Fruit fly (Drosophila melanogaster) whole organism, embryonic: Measurements from ENCODE around the gene RPA3.
A peak's percentile ranks its signal among the peaks of the same experiment; 100 is the strongest.

ENCODE experiments used
- Abd-B ChIP-seq: fragments of 200-800 bp; sonication (Bioruptor generic); optimal IDR thresholded peaks from 2 replicates; lab custom pipeline; 2018; ENCODE audit warnings: missing biosample characterization, mild to moderate bottlenecking, missing genetic modification characterization, moderate library complexity
- Bdp1 ChIP-seq: fragments of 200-800 bp; sonication (Bioruptor generic); optimal IDR thresholded peaks from 3 replicates; lab custom pipeline; 2016; ENCODE audit warnings: missing biosample characterization, missing genetic modification characterization
- CG10366 ChIP-seq: fragments of 200-800 bp; sonication (Bioruptor generic); IDR thresholded peaks from 2 replicates; pipeline ENCODE4 v1.3.6; 2022; ENCODE audit warnings: missing biosample characterization, missing genetic modification characterization
- CG10543 ChIP-seq: fragments of 200-800 bp; sonication (Bioruptor generic); optimal IDR thresholded peaks from 3 replicates; lab custom pipeline; 2017; ENCODE audit warnings: missing biosample characterization, mild to moderate bottlenecking, missing genetic modification characterization, moderate library complexity
- CG11456 ChIP-seq: fragments of 200-800 bp; sonication (Bioruptor generic); IDR thresholded peaks from 3 replicates; pipeline ENCODE4 v1.3.6; 2022; ENCODE audit warnings: missing biosample characterization, missing genetic modification characterization
- CG14014 ChIP-seq: fragments of 200-800 bp; sonication (Bioruptor generic); IDR thresholded peaks from 2 replicates; pipeline ENCODE4 v1.3.6; 2022; ENCODE audit warnings: missing biosample characterization, missing genetic modification characterization
- CG14965 ChIP-seq: fragments of 200-800 bp; sonication (Bioruptor generic); optimal IDR thresholded peaks from 2 replicates; lab custom pipeline; 2016; ENCODE audit warnings: missing biosample characterization, missing genetic modification characterization, borderline replicate concordance
- CG17361 ChIP-seq: fragments of 200-800 bp; sonication (Bioruptor generic); IDR thresholded peaks from 3 replicates; pipeline ENCODE4 v1.3.6; 2022; ENCODE audit warnings: missing biosample characterization, missing genetic modification characterization
- CG18262 ChIP-seq: fragments of 200-800 bp; optimal IDR thresholded peaks from 3 replicates; lab custom pipeline; 2019; ENCODE audit warnings: missing biosample characterization, mild to moderate bottlenecking, missing genetic modification characterization, moderate library complexity
- CG1832 ChIP-seq: fragments of 200-800 bp; sonication (Bioruptor generic); optimal IDR thresholded peaks from 2 replicates; lab custom pipeline; 2017; ENCODE audit warnings: missing biosample characterization, mild to moderate bottlenecking, missing genetic modification characterization, inconsistent platforms
- CG3065 ChIP-seq: fragments of 200-800 bp; sonication (Bioruptor generic); optimal IDR thresholded peaks from 2 replicates; lab custom pipeline; 2016; ENCODE audit warnings: missing biosample characterization, missing genetic modification characterization
- CG42726 ChIP-seq: fragments of 200-800 bp; sonication (Bioruptor generic); IDR thresholded peaks from 2 replicates; pipeline ENCODE4 v1.3.6; 2022; ENCODE audit warnings: missing biosample characterization, missing genetic modification characterization; ENCODE audit not compliant: partially characterized antibody
- CG7372 ChIP-seq: fragments of 200-800 bp; sonication (Bioruptor generic); IDR thresholded peaks from 2 replicates; pipeline ENCODE4 v1.3.6; 2022; ENCODE audit warnings: missing biosample characterization, missing genetic modification characterization
- CG8281 ChIP-seq: fragments of 200-800 bp; sonication (Bioruptor generic); optimal IDR thresholded peaks from 2 replicates; lab custom pipeline; 2018; ENCODE audit warnings: missing biosample characterization, mild to moderate bottlenecking, missing genetic modification characterization, moderate library complexity
- CG8765 ChIP-seq: fragments of 200-800 bp; sonication (Bioruptor generic); IDR thresholded peaks from 2 replicates; pipeline ENCODE4 v1.3.6; 2022; ENCODE audit warnings: missing biosample characterization, missing genetic modification characterization
- Dad ChIP-seq: fragments of 200-800 bp; sonication (Bioruptor generic); optimal IDR thresholded peaks from 3 replicates; lab custom pipeline; 2016; ENCODE audit warnings: missing biosample characterization, missing genetic modification characterization
- Doc2 ChIP-seq: fragments of 200-800 bp; sonication (Bioruptor generic); IDR thresholded peaks from 2 replicates; pipeline ENCODE4 v1.3.6; 2022; ENCODE audit warnings: missing biosample characterization, missing genetic modification characterization
- Ets65A ChIP-seq: fragments of 200-800 bp; sonication (Bioruptor generic); peaks from one replicate; lab custom pipeline; 2016; ENCODE audit warnings: missing biosample characterization, missing genetic modification characterization
- Gug ChIP-seq: fragments of 200-800 bp; sonication (Bioruptor generic); IDR thresholded peaks from 4 replicates; pipeline ENCODE4 v1.3.6; 2022; ENCODE audit warnings: missing biosample characterization, missing genetic modification characterization
- Hsf ChIP-seq: fragments of 200-800 bp; sonication (Bioruptor generic); optimal IDR thresholded peaks from 3 replicates; lab custom pipeline; 2016; ENCODE audit warnings: missing biosample characterization, missing genetic modification characterization
- Lpt ChIP-seq: fragments of >200 bp; optimal IDR thresholded peaks from 2 replicates; lab custom pipeline; 2018; ENCODE audit warnings: missing biosample characterization, missing genetic modification characterization
- Med ChIP-seq: fragments of 200-800 bp; sonication (Bioruptor generic); peaks from one replicate; lab custom pipeline; 2016; ENCODE audit warnings: missing biosample characterization, missing genetic modification characterization, mild to moderate bottlenecking, inconsistent platforms, moderate library complexity
- Pdp1 ChIP-seq, 2 experiments: fragments of 200-800 bp; sonication (Bioruptor generic); optimal IDR thresholded peaks; 3 replicates each; lab custom pipeline; 2016; ENCODE audit warnings: missing biosample characterization in 2 of 2, missing genetic modification characterization in 2 of 2, mild to moderate bottlenecking in 1 of 2, moderate library complexity in 1 of 2
- Sox100B ChIP-seq: fragments of 200-800 bp; sonication (Bioruptor generic); optimal IDR thresholded peaks from 3 replicates; lab custom pipeline; 2018; ENCODE audit warnings: missing biosample characterization, mild to moderate bottlenecking, missing genetic modification characterization
- chinmo ChIP-seq: fragments of 200-800 bp; sonication (Bioruptor generic); IDR thresholded peaks from 4 replicates; pipeline ENCODE4 v1.3.6; 2022; ENCODE audit warnings: missing biosample characterization, missing genetic modification characterization; ENCODE audit not compliant: partially characterized antibody
- corto ChIP-seq: fragments of 200-800 bp; sonication (Bioruptor generic); optimal IDR thresholded peaks from 2 replicates; lab custom pipeline; 2016; ENCODE audit warnings: missing biosample characterization, mild to moderate bottlenecking, missing genetic modification characterization, moderate library complexity
- cwo ChIP-seq: fragments of 200-800 bp; sonication (Bioruptor generic); optimal IDR thresholded peaks from 3 replicates; lab custom pipeline; 2017; ENCODE audit warnings: missing biosample characterization, missing genetic modification characterization, mild to moderate bottlenecking, moderate library complexity, missing genetic modification reagents
- dati ChIP-seq: fragments of 200-800 bp; sonication (Bioruptor generic); IDR thresholded peaks from 2 replicates; pipeline ENCODE4 v1.3.6; 2022; ENCODE audit warnings: missing biosample characterization, missing genetic modification characterization
- dm ChIP-seq: fragments of 200-800 bp; sonication (Bioruptor generic); optimal IDR thresholded peaks from 3 replicates; lab custom pipeline; 2016; ENCODE audit warnings: missing biosample characterization, missing genetic modification characterization
- dpn ChIP-seq, 2 experiments: fragments of 200-800 bp; sonication (Bioruptor generic); optimal IDR thresholded peaks; 3 replicates each; lab custom pipeline; 2016; ENCODE audit warnings: missing biosample characterization in 2 of 2, missing genetic modification characterization in 2 of 2
- esg ChIP-seq: fragments of 200-800 bp; sonication (Bioruptor generic); conservative IDR thresholded peaks from 2 replicates; pipeline ENCODE4 v1.3.6; 2022; ENCODE audit warnings: missing biosample characterization, missing genetic modification characterization
- exex ChIP-seq: fragments of 200-800 bp; sonication (Bioruptor generic); optimal IDR thresholded peaks from 4 replicates; lab custom pipeline; 2018; ENCODE audit warnings: missing biosample characterization, mild to moderate bottlenecking, missing genetic modification characterization, moderate library complexity
- gsb-n ChIP-seq: fragments of 200-800 bp; sonication (Bioruptor generic); optimal IDR thresholded peaks from 3 replicates; lab custom pipeline; 2018; ENCODE audit warnings: missing biosample characterization, mild to moderate bottlenecking, missing genetic modification characterization
- insv ChIP-seq, 2 experiments: fragments of 200-800 bp; sonication (Bioruptor generic); optimal IDR thresholded peaks; 3 replicates each; lab custom pipeline; 2016 to 2018; ENCODE audit warnings: missing biosample characterization in 2 of 2, missing genetic modification characterization in 2 of 2
- jing ChIP-seq: fragments of 200-800 bp; sonication (Bioruptor generic); optimal IDR thresholded peaks from 2 replicates; lab custom pipeline; 2018; ENCODE audit warnings: missing biosample characterization, mild to moderate bottlenecking, missing genetic modification characterization
- nerfin-2 ChIP-seq: fragments of 200-800 bp; sonication (Bioruptor generic); IDR thresholded peaks from 2 replicates; pipeline ENCODE4 v1.3.6; 2022; ENCODE audit warnings: missing biosample characterization, missing genetic modification characterization; ENCODE audit not compliant: partially characterized antibody
- ro ChIP-seq: fragments of 200-800 bp; sonication (Bioruptor generic); IDR thresholded peaks from 2 replicates; pipeline ENCODE4 v1.3.6; 2022; ENCODE audit warnings: missing biosample characterization, missing genetic modification characterization
- row ChIP-seq: fragments of 200-800 bp; sonication (Bioruptor generic); IDR thresholded peaks from 3 replicates; pipeline ENCODE4 v1.3.6; 2022; ENCODE audit warnings: missing biosample characterization, missing genetic modification characterization
- sens ChIP-seq: fragments of 200-800 bp; sonication (Bioruptor generic); peaks from one replicate; lab custom pipeline; 2016; ENCODE audit warnings: missing biosample characterization, missing genetic modification characterization
- sna ChIP-seq: fragments of 200-800 bp; sonication (Bioruptor generic); IDR thresholded peaks from 2 replicates; pipeline ENCODE4 v1.3.6; 2022; ENCODE audit warnings: missing biosample characterization, missing genetic modification characterization; ENCODE audit not compliant: partially characterized antibody
- sob ChIP-seq: fragments of 200-800 bp; sonication (Bioruptor generic); IDR thresholded peaks from 2 replicates; pipeline ENCODE4 v1.3.6; 2022; ENCODE audit warnings: missing biosample characterization, missing genetic modification characterization
- vfl ChIP-seq: fragments of 200-800 bp; sonication (Bioruptor generic); optimal IDR thresholded peaks from 2 replicates; lab custom pipeline; 2016; ENCODE audit warnings: missing biosample characterization, missing genetic modification characterization

Gene RPA3

DNA sequence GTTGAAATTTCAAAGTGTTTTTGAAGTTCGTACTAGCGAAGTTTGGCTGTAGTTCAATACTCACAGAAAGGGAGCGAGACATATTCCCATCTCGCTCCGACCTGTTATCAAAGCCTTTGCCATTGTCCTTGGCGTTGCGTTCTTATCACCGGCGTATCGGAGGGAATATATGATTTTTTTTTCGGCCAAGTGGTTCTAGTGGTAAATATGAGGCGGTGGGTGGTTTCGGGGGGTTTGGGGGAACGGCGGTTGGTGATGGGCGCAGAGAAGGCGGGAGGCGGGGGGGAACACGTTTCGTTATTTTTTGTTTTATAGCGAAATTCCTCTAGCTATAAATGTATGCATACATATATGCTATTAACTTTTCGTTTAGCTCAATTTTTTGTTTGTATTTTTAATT lies 4.9 kb upstream of the RPA3 start (continued):
- peak; percentile 26 for TF ChIP-seq CG1832 (GFP tag; lab: Kevin White, UChicago)
- 0 out of 4 replicates have a peak, but pooled peaks have one; percentile 49 for TF ChIP-seq chinmo (GFP tag; lab: Robert Waterston, UW)
- TF ChIP-seq, all 482 proteins: peak for 20

DNA sequence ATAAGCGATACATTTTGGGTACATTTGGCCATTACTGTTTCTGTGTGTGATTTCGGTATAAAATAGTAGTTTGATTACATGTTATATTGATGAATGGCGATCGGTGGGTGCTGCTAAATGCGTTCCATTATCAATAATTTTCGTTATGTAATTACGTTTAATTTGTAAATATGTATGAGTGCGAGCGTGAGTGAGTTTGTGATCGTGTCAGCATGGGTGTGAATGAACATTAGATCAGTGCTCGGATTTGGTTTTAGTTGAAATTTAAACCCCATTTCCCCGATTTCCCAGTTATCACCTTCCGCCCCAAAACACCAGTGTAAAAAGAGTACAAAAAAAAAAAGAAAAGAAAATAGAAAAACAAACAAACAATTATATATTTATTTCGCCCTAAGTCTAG lies 4.0 kb upstream of the RPA3 start:
- TF ChIP-seq CG18262 (no peak), dm (GFP tag; lab: Kevin White, UChicago) (no peak), vfl (no peak), row (GFP tag; lab: Robert Waterston, UW) (no peak), CG8765 (GFP tag; lab: Robert Waterston, UW) (no peak), insv (GFP tag; optimal IDR thresholded peaks at IDR 0.05; lab: Kevin White, UChicago) (no peak), sna (GFP tag; lab: Robert Waterston, UW) (no peak), nerfin-2 (GFP tag; lab: Robert Waterston, UW) (no peak), Ets65A (GFP tag; lab: Kevin White, UChicago) (no peak), Pdp1 (GFP tag; optimal IDR thresholded peaks at IDR 0.05; lab: Kevin White, UChicago) (peak in 1 of 2 experiments; percentile 81), CG42726 (GFP tag; lab: Robert Waterston, UW) (no peak), exex (tag; lab: Kevin White, UChicago) (peak; percentile 31), Gug (GFP tag; lab: Robert Waterston, UW) (no peak), corto (GFP tag; lab: Kevin White, UChicago) (no peak), CG7372 (GFP tag; lab: Robert Waterston, UW) (no peak), dpn (GFP tag; optimal IDR thresholded peaks at IDR 0.05; lab: Kevin White, UChicago) (no peak), jing (GFP tag; lab: Kevin White, UChicago) (no peak), dati (no peak), CG14965 (GFP tag; lab: Kevin White, UChicago) (no peak), CG10366 (GFP tag; lab: Robert Waterston, UW) (no peak), sob (GFP tag; lab: Robert Waterston, UW) (no peak), gsb-n (tag; lab: Kevin White, UChicago) (no peak), Med (GFP tag; lab: Kevin White, UChicago) (peak; percentile 50), CG11456 (GFP tag; lab: Robert Waterston, UW) (no peak), Lpt (GFP tag; lab: Kevin White, UChicago) (no peak), Hsf (GFP tag; lab: Kevin White, UChicago) (no peak), ro (GFP tag; lab: Robert Waterston, UW) (no peak), Sox100B (GFP tag; lab: Kevin White, UChicago) (no peak), cwo (GFP tag; lab: Kevin White, UChicago) (no peak), CG8281 (peak; percentile 35), esg (GFP tag; lab: Robert Waterston, UW) (no peak), Abd-B (GFP tag; lab: Kevin White, UChicago) (no peak), CG10543 (GFP tag; lab: Kevin White, UChicago) (no peak), CG14014 (no peak), Doc2 (GFP tag; lab: Robert Waterston, UW) (no peak), Dad (no peak), CG3065 (GFP tag; lab: Kevin White, UChicago) (no peak), Bdp1 (GFP tag; lab: Kevin White, UChicago) (no peak), CG17361 (no peak), sens (peak; percentile 66)
